Worm (Caenorhabditis elegans): Measurements from ENCODE around the gene grdn-1.
A peak's percentile ranks its signal among the peaks of the same experiment; 100 is the strongest.

DNA sequence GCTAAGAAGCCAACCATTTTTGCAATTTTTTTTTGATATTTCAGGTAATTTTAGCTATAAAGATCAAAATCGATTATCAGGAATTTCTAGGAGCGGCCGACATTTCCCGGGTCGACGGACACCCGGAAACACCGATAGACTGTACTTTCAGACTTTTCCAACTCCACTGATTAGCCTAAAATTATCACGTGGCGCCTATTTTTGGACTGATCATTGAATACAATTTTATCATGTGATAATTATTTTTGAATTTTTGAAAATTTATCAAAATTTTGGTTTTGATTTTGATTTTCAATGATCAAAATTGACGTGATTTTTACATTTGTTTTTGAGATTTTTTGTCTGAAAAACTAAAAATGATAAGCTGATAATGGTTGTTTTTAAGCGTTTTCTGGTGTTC is 14.2 kb upstream of the grdn-1 start:
- TF ChIP-seq efl-1 (optimal IDR thresholded peaks at IDR 0.05) (no peak), efl-1 (GFP tag; optimal IDR thresholded peaks at IDR 0.05 in 1 of 2) (no peak), nhr-28 (tag; optimal IDR thresholded peaks at IDR 0.05) (no peak), tbx-2 (tag; optimal IDR thresholded peaks at IDR 0.05) (no peak), ama-1 (optimal IDR thresholded peaks at IDR 0.05) (no peak), nhr-11 (tag; optimal IDR thresholded peaks at IDR 0.05) (no peak), snpc-4 (tag; optimal IDR thresholded peaks at IDR 0.05) (peak; percentile 35), fos-1 (tag; optimal IDR thresholded peaks at IDR 0.05) (no peak), grh-1 (GFP tag; IDR thresholded peaks at IDR 0.05) (no peak), nhr-71 (tag; optimal IDR thresholded peaks at IDR 0.05) (no peak), elt-3 (tag; optimal IDR thresholded peaks at IDR 0.05) (no peak)

All from whole organism, L1 larva.